Fruit fly (Drosophila melanogaster) whole organism, embryonic: Measurements from ENCODE around the gene CG17666.

ENCODE experiments used
- BtbVII ChIP-seq: fragments of 200-800 bp; sonication (Bioruptor generic); optimal IDR thresholded peaks from 3 replicates; lab custom pipeline; 2017; ENCODE audit warnings: missing biosample characterization, mild to moderate bottlenecking, missing genetic modification characterization
- CG10267 ChIP-seq: fragments of 200-800 bp; sonication (Bioruptor generic); optimal IDR thresholded peaks from 2 replicates; lab custom pipeline; 2018; ENCODE audit warnings: missing biosample characterization, mild to moderate bottlenecking, missing genetic modification characterization, moderate library complexity
- CG10959 ChIP-seq: fragments of 200-800 bp; sonication (Bioruptor generic); IDR thresholded peaks from 2 replicates; pipeline ENCODE4 v1.3.6; 2022; ENCODE audit warnings: missing biosample characterization, missing genetic modification characterization
- CG13123 ChIP-seq: fragments of 200-800 bp; sonication (Bioruptor generic); optimal IDR thresholded peaks from 2 replicates; lab custom pipeline; 2016; ENCODE audit warnings: missing biosample characterization, missing genetic modification characterization
- CG13624 ChIP-seq: fragments of 200-800 bp; sonication (Bioruptor generic); optimal IDR thresholded peaks from 2 replicates; lab custom pipeline; 2016; ENCODE audit warnings: missing biosample characterization, missing genetic modification characterization
- CG14441 ChIP-seq: fragments of 200-800 bp; sonication (Bioruptor generic); IDR thresholded peaks from 2 replicates; pipeline ENCODE4 v1.3.6; 2022; ENCODE audit warnings: missing biosample characterization, missing genetic modification characterization
- CG14965 ChIP-seq: fragments of 200-800 bp; sonication (Bioruptor generic); optimal IDR thresholded peaks from 2 replicates; lab custom pipeline; 2016; ENCODE audit warnings: missing biosample characterization, missing genetic modification characterization, borderline replicate concordance
- CG15073 ChIP-seq: fragments of 200-800 bp; sonication (Bioruptor generic); optimal IDR thresholded peaks from 2 replicates; lab custom pipeline; 2016; ENCODE audit warnings: missing biosample characterization, missing genetic modification characterization
- CG18764 ChIP-seq: fragments of 200-800 bp; sonication (Bioruptor generic); optimal IDR thresholded peaks from 3 replicates; lab custom pipeline; 2016; ENCODE audit warnings: missing biosample characterization, missing genetic modification characterization
- CG2875 ChIP-seq: fragments of 200-800 bp; sonication (Bioruptor generic); optimal IDR thresholded peaks from 2 replicates; lab custom pipeline; 2017; ENCODE audit warnings: missing biosample characterization, mild to moderate bottlenecking, missing genetic modification characterization, missing genetic modification reagents
- CG30431 ChIP-seq: fragments of 200-800 bp; sonication (Bioruptor generic); optimal IDR thresholded peaks from 2 replicates; lab custom pipeline; 2017; ENCODE audit warnings: missing biosample characterization, missing genetic modification characterization
- CG31388 ChIP-seq: fragments of 200-800 bp; sonication (Bioruptor generic); optimal IDR thresholded peaks from 2 replicates; lab custom pipeline; 2016; ENCODE audit warnings: missing biosample characterization, missing genetic modification characterization
- CG32532 ChIP-seq: fragments of 200-800 bp; sonication (Bioruptor generic); IDR thresholded peaks from 2 replicates; pipeline ENCODE4 v1.3.6; 2022; ENCODE audit warnings: missing biosample characterization, missing genetic modification characterization
- CG34422 ChIP-seq: fragments of 200-800 bp; sonication (Bioruptor generic); IDR thresholded peaks from 3 replicates; pipeline ENCODE4 v1.3.6; 2022; ENCODE audit warnings: missing biosample characterization, missing genetic modification characterization
- CG3726 ChIP-seq: fragments of 200-800 bp; sonication (Bioruptor generic); IDR thresholded peaks from 3 replicates; pipeline ENCODE4, ENCODE4 v1.3.6; 2022; ENCODE audit warnings: missing biosample characterization, missing genetic modification characterization
- CG4707 ChIP-seq: fragments of 200-800 bp; sonication (Bioruptor generic); optimal IDR thresholded peaks from 2 replicates; lab custom pipeline; 2018; ENCODE audit warnings: missing biosample characterization, mild to moderate bottlenecking, missing genetic modification characterization, moderate library complexity
- CG7556 ChIP-seq: fragments of 200-800 bp; sonication (Bioruptor generic); optimal IDR thresholded peaks from 2 replicates; lab custom pipeline; 2017; ENCODE audit warnings: missing biosample characterization, mild to moderate bottlenecking, missing genetic modification characterization
- CG8359 ChIP-seq: fragments of 200-800 bp; sonication (Bioruptor generic); optimal IDR thresholded peaks from 2 replicates; lab custom pipeline; 2017; ENCODE audit warnings: missing biosample characterization, mild to moderate bottlenecking, missing genetic modification characterization, borderline replicate concordance
- CG8388 ChIP-seq: fragments of 200-800 bp; sonication (Bioruptor generic); optimal IDR thresholded peaks from 2 replicates; lab custom pipeline; 2019; ENCODE audit warnings: missing biosample characterization, mild to moderate bottlenecking, missing genetic modification characterization, moderate library complexity
- CG8765 ChIP-seq: fragments of 200-800 bp; sonication (Bioruptor generic); IDR thresholded peaks from 2 replicates; pipeline ENCODE4 v1.3.6; 2022; ENCODE audit warnings: missing biosample characterization, missing genetic modification characterization
- CG8944 ChIP-seq: fragments of 200-800 bp; sonication (Bioruptor generic); optimal IDR thresholded peaks from 3 replicates; lab custom pipeline; 2016; ENCODE audit warnings: missing biosample characterization, missing genetic modification characterization
- CG9437 ChIP-seq: fragments of 200-800 bp; sonication (Bioruptor generic); optimal IDR thresholded peaks from 2 replicates; lab custom pipeline; 2018; ENCODE audit warnings: missing biosample characterization, mild to moderate bottlenecking, missing genetic modification characterization
- CG9609 ChIP-seq: fragments of 200-800 bp; sonication (Bioruptor generic); optimal IDR thresholded peaks from 3 replicates; lab custom pipeline; 2016; ENCODE audit warnings: missing biosample characterization, missing genetic modification characterization
- CHES-1-like ChIP-seq: fragments of 200-800 bp; sonication (Bioruptor generic); optimal IDR thresholded peaks from 2 replicates; lab custom pipeline; 2016; ENCODE audit warnings: missing biosample characterization, missing genetic modification characterization
- CrebB ChIP-seq: fragments of 200-800 bp; sonication (Bioruptor generic); optimal IDR thresholded peaks from 3 replicates; lab custom pipeline; 2018; ENCODE audit warnings: missing biosample characterization, mild to moderate bottlenecking, missing genetic modification characterization
- Gsc ChIP-seq: fragments of 200-800 bp; sonication (Bioruptor generic); IDR thresholded peaks from 2 replicates; pipeline ENCODE4 v1.3.6; 2022; ENCODE audit warnings: missing biosample characterization, missing genetic modification characterization
- H15 ChIP-seq: fragments of 200-800 bp; sonication (Bioruptor generic); IDR thresholded peaks from 3 replicates; pipeline ENCODE4 v1.3.6; 2022; ENCODE audit warnings: missing biosample characterization, missing genetic modification characterization
- Hand ChIP-seq: fragments of 200-800 bp; sonication (Bioruptor generic); optimal IDR thresholded peaks from 2 replicates; lab custom pipeline; 2017; ENCODE audit warnings: mild to moderate bottlenecking, missing biosample characterization, missing genetic modification reagents, missing genetic modification characterization
- Hr39 ChIP-seq: fragments of >200 bp; optimal IDR thresholded peaks from 2 replicates; lab custom pipeline; 2017
- NfI ChIP-seq: fragments of 200-800 bp; sonication (Bioruptor generic); optimal IDR thresholded peaks from 3 replicates; lab custom pipeline; 2018; ENCODE audit warnings: missing biosample characterization, mild to moderate bottlenecking, missing genetic modification characterization, moderate library complexity
- Tbp ChIP-seq: fragments of >200 bp; optimal IDR thresholded peaks from 2 replicates; lab custom pipeline; 2018; ENCODE audit warnings: missing biosample characterization, missing genetic modification characterization
- Xrp1 ChIP-seq: fragments of 200-800 bp; sonication (Bioruptor generic); IDR thresholded peaks from 2 replicates; pipeline ENCODE4 v1.3.6; 2022; ENCODE audit warnings: missing biosample characterization, missing genetic modification characterization
- amos ChIP-seq: fragments of 200-800 bp; sonication (Bioruptor generic); IDR thresholded peaks from 2 replicates; pipeline ENCODE4 v1.3.6; 2022; ENCODE audit warnings: missing biosample characterization, missing genetic modification characterization; ENCODE audit not compliant: partially characterized antibody
- br ChIP-seq: fragments of >200 bp; optimal IDR thresholded peaks from 2 replicates; lab custom pipeline; 2017
- cad ChIP-seq: fragments of >200 bp; optimal IDR thresholded peaks from 2 replicates; lab custom pipeline; 2017; ENCODE audit warnings: missing biosample characterization, missing genetic modification characterization
- dpn ChIP-seq, 2 experiments: fragments of 200-800 bp; sonication (Bioruptor generic); optimal IDR thresholded peaks; 3 replicates each; lab custom pipeline; 2016; ENCODE audit warnings: missing biosample characterization in 2 of 2, missing genetic modification characterization in 2 of 2
- gcm2 ChIP-seq: fragments of 200-800 bp; sonication (Bioruptor generic); optimal IDR thresholded peaks from 2 replicates; lab custom pipeline; 2016; ENCODE audit warnings: missing biosample characterization, missing genetic modification characterization
- gfzf ChIP-seq: fragments of 200-800 bp; sonication (Bioruptor generic); optimal IDR thresholded peaks from 2 replicates; lab custom pipeline; 2016; ENCODE audit warnings: missing biosample characterization, mild to moderate bottlenecking, missing genetic modification characterization, moderate library complexity
- gsb-n ChIP-seq: fragments of 200-800 bp; sonication (Bioruptor generic); optimal IDR thresholded peaks from 3 replicates; lab custom pipeline; 2018; ENCODE audit warnings: missing biosample characterization, mild to moderate bottlenecking, missing genetic modification characterization
- gt ChIP-seq: fragments of 200-800 bp; sonication (Bioruptor generic); IDR thresholded peaks from 2 replicates; pipeline ENCODE4 v1.3.6; 2022; ENCODE audit warnings: missing biosample characterization, missing genetic modification characterization
- hbn ChIP-seq: fragments of 200-800 bp; sonication (Bioruptor generic); IDR thresholded peaks from 2 replicates; pipeline ENCODE4 v1.3.6; 2022; ENCODE audit warnings: missing biosample characterization, missing genetic modification characterization; ENCODE audit not compliant: partially characterized antibody
- jumu ChIP-seq: fragments of 200-800 bp; sonication (Bioruptor generic); optimal IDR thresholded peaks from 3 replicates; lab custom pipeline; 2016; ENCODE audit warnings: missing biosample characterization, missing genetic modification characterization
- knrl ChIP-seq: fragments of 200-800 bp; sonication (Bioruptor generic); IDR thresholded peaks from 3 replicates; pipeline ENCODE4 v1.3.6; 2022; ENCODE audit warnings: missing biosample characterization, missing genetic modification characterization; ENCODE audit not compliant: partially characterized antibody
- ranshi ChIP-seq: fragments of 200-800 bp; sonication (Bioruptor generic); IDR thresholded peaks from 2 replicates; pipeline ENCODE4 v1.3.6; 2022; ENCODE audit warnings: missing biosample characterization, missing genetic modification characterization
- row ChIP-seq: fragments of 200-800 bp; sonication (Bioruptor generic); IDR thresholded peaks from 3 replicates; pipeline ENCODE4 v1.3.6; 2022; ENCODE audit warnings: missing biosample characterization, missing genetic modification characterization
- slp2 ChIP-seq: fragments of 200-800 bp; sonication (Bioruptor generic); optimal IDR thresholded peaks from 2 replicates; lab custom pipeline; 2016; ENCODE audit warnings: missing biosample characterization, missing genetic modification characterization
- sob ChIP-seq: fragments of 200-800 bp; sonication (Bioruptor generic); IDR thresholded peaks from 2 replicates; pipeline ENCODE4 v1.3.6; 2022; ENCODE audit warnings: missing biosample characterization, missing genetic modification characterization
- trem ChIP-seq: fragments of 200-800 bp; optimal IDR thresholded peaks from 3 replicates; lab custom pipeline; 2019; ENCODE audit warnings: missing biosample characterization, mild to moderate bottlenecking, missing genetic modification characterization, moderate library complexity
- twi ChIP-seq: fragments of 200-800 bp; optimal IDR thresholded peaks from 2 replicates; lab custom pipeline; 2019; ENCODE audit warnings: missing biosample characterization, mild to moderate bottlenecking, missing genetic modification characterization, moderate library complexity
- vfl ChIP-seq: fragments of 200-800 bp; sonication (Bioruptor generic); optimal IDR thresholded peaks from 2 replicates; lab custom pipeline; 2016; ENCODE audit warnings: missing biosample characterization, missing genetic modification characterization

Gene CG17666

DNA sequence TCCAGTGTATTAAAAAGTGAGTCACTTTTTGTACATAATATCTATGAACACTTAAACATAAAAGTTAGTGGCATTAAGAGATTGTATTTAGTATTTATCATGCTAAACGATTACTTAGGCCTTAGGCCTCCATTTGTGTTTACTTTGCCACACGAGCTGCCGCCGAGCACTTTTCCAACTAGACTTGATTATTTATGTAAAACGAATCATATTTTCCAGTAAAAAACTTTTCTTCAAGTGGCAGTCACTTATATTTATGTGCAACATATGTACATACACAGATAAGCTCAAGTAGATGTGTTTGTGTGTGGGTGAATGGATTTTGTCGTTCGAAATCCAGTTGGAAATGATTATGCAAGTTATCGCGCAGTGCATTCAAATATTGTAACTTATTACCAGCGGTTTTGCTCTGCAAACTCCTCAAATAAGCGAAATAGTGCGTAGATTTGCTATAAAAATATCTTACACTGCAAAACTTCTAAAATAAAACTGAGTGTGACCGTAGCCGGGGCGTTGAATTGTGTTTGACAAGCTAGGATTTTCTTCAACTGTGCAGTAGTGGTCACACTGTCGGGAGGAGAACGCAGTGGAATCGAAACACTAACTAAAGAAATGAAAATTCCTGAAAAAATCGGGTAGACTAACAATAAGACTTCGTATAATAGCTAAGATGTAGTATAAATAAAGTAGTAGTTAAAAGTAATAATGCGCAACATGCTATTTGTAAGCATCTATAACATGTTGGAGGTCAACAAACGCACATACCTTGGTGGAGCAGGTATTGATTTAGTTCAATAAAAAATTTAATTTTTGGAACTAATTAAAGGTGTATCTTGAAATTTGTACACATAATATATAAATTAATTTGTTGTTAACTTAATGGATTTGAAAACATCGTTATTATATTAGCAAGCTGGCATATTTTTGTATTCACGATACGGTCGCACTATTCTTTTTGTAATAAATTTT, 31.3 kb upstream of the CG17666 start, which contains the start of the genes Klc and CG10984 (continued):
- TF ChIP-seq Xrp1 (GFP tag; lab: Robert Waterston, UW), result peak; percentile 59
- no peak; the same call in 2 of the 3 replicates for TF ChIP-seq H15 (GFP tag; lab: Robert Waterston, UW)
- no peak; the same call in 1 of the 2 replicates for TF ChIP-seq CG32532 (GFP tag; lab: Robert Waterston, UW)
- TF ChIP-seq sob (GFP tag; lab: Robert Waterston, UW), result peak; percentile 79
- no peak for TF ChIP-seq CG9437
- TF ChIP-seq BtbVII (GFP tag; lab: Kevin White, UChicago), result peak; percentile 50
- TF ChIP-seq CG31388 (GFP tag; lab: Kevin White, UChicago), result no peak
- TF ChIP-seq CG8359 (GFP tag; lab: Kevin White, UChicago), result no peak
- no peak for TF ChIP-seq CrebB (tag; lab: Kevin White, UChicago)
- TF ChIP-seq CG3726 (GFP tag; lab: Robert Waterston, UW), result no peak; the same call in 2 of the 3 replicates
- peak; percentile 90 for TF ChIP-seq gfzf (GFP tag; lab: Kevin White, UChicago)
- no peak for TF ChIP-seq gt (GFP tag; lab: Robert Waterston, UW)
- no peak for TF ChIP-seq CG14965 (GFP tag; lab: Kevin White, UChicago)
- TF ChIP-seq gcm2 (GFP tag; lab: Kevin White, UChicago), result no peak
- TF ChIP-seq row (GFP tag; lab: Robert Waterston, UW), result peak; percentile 79
- peak; percentile 42 for TF ChIP-seq CG10267
- TF ChIP-seq CG7556 (GFP tag; lab: Kevin White, UChicago), result no peak
- peak; percentile 70; the same call in 1 of the 2 replicates for TF ChIP-seq ranshi (GFP tag; lab: Robert Waterston, UW)
- TF ChIP-seq CG9609, result peak; percentile 58
- peak; percentile 66 for TF ChIP-seq CG8388
- TF ChIP-seq CG15073 (GFP tag; lab: Kevin White, UChicago), result no peak
- TF ChIP-seq CG8944 (GFP tag; lab: Kevin White, UChicago), result peak; percentile 67
- TF ChIP-seq CG13123 (GFP tag; lab: Kevin White, UChicago), result no peak
- TF ChIP-seq jumu, result peak; percentile 63
- peak; percentile 32 for TF ChIP-seq CG2875 (GFP tag; lab: Kevin White, UChicago)
- no peak for TF ChIP-seq amos (GFP tag; lab: Robert Waterston, UW)
- no peak for TF ChIP-seq hbn (GFP tag; lab: Robert Waterston, UW)
- TF ChIP-seq CG34422 (GFP tag; lab: Robert Waterston, UW), result peak; percentile 87; the same call in 2 of the 3 replicates
- peak; percentile 53 for TF ChIP-seq CG13624
- peak; percentile 33 for TF ChIP-seq trem (tag; lab: Kevin White, UChicago)
- TF ChIP-seq dpn (GFP tag; optimal IDR thresholded peaks at IDR 0.05; lab: Kevin White, UChicago), result peak; percentile 24 to 57
- TF ChIP-seq br (lab: Kevin White, UChicago), result no peak
- no peak for TF ChIP-seq CG10959
- no peak for TF ChIP-seq twi (tag; lab: Kevin White, UChicago)
- peak; percentile 66 for TF ChIP-seq CHES-1-like (GFP tag; lab: Kevin White, UChicago)
- TF ChIP-seq CG30431 (GFP tag; lab: Kevin White, UChicago), result no peak
- TF ChIP-seq knrl (GFP tag; lab: Robert Waterston, UW), result 0 out of 3 replicates have a peak, but pooled peaks have one; percentile 33
- TF ChIP-seq Hr39 (lab: Kevin White, UChicago), result no peak
- peak; percentile 68 for TF ChIP-seq NfI (GFP tag; lab: Kevin White, UChicago)
- no peak for TF ChIP-seq gsb-n
- TF ChIP-seq Tbp (GFP tag; lab: Kevin White, UChicago), result no peak
- TF ChIP-seq CG8765 (GFP tag; lab: Robert Waterston, UW), result no peak
- TF ChIP-seq cad (GFP tag; lab: Kevin White, UChicago), result no peak
- peak; percentile 52 for TF ChIP-seq Hand (GFP tag; lab: Kevin White, UChicago)
- peak; percentile 43 for TF ChIP-seq slp2 (GFP tag; lab: Kevin White, UChicago)
- peak; percentile 4 for TF ChIP-seq CG18764 (GFP tag; lab: Kevin White, UChicago)
- TF ChIP-seq CG4707 (GFP tag; lab: Kevin White, UChicago), result no peak
- peak; percentile 35 for TF ChIP-seq vfl (GFP tag; lab: Kevin White, UChicago)
- TF ChIP-seq Gsc (GFP tag; lab: Robert Waterston, UW), result no peak
- peak; percentile 76 for TF ChIP-seq CG14441 (GFP tag; lab: Robert Waterston, UW)
